Worm (Caenorhabditis elegans): Measurements from ENCODE around the gene mig-22.

- TF ChIP-seq pha-4 (tag; optimal IDR thresholded peaks at IDR 0.05) (no peak), blmp-1 (tag; optimal IDR thresholded peaks at IDR 0.05) (no peak), unc-62 (GFP tag; optimal IDR thresholded peaks at IDR 0.05) (no peak), mab-5 (tag; optimal IDR thresholded peaks at IDR 0.05) (no peak)
These were observed 18.9 kb upstream of the mig-22 start, which contains the start of gene K02D10.8 for ce11 chrIII:8786077-8786476.

Data from whole organism, mixed stage, embryonic.